Fruit fly (Drosophila melanogaster): Measurements from ENCODE around the gene CG6005.

Gene CG6005

dm6 chr3R:19001701-19002100 lies 22.1 kb downstream of the CG6005 start:
- TF ChIP-seq CG17801 (GFP tag; optimal IDR thresholded peaks at IDR 0.05; ENCODE audit: partially characterized antibody): no peak

dm6 chr3R:18999906-19000451 lies 23.9 kb downstream of the CG6005 start:
- no peak for TF ChIP-seq CG17801 (GFP tag; optimal IDR thresholded peaks at IDR 0.05; ENCODE audit: partially characterized antibody)

dm6 chr3R:18998370-18998769 lies 25.5 kb downstream of the CG6005 start:
- TF ChIP-seq CG17801 (GFP tag; optimal IDR thresholded peaks at IDR 0.05; ENCODE audit: partially characterized antibody): no peak

dm6 chr3R:18997388-18998287 lies 26.2 kb downstream of the CG6005 start:
- TF ChIP-seq CG17801 (GFP tag; optimal IDR thresholded peaks at IDR 0.05; ENCODE audit: partially characterized antibody): no peak

- no peak for TF ChIP-seq CG17801 (GFP tag; optimal IDR thresholded peaks at IDR 0.05; ENCODE audit: partially characterized antibody)
These were observed 28.1 kb downstream of the CG6005 start for dm6 chr3R:18995556-18996272.

- TF ChIP-seq CG17801 (GFP tag; optimal IDR thresholded peaks at IDR 0.05; ENCODE audit: partially characterized antibody): no peak
These were observed 30.7 kb downstream of the CG6005 start for dm6 chr3R:18993159-18993558.

dm6 chr3R:18991721-18992120 lies 32.1 kb downstream of the CG6005 start:
- no peak for TF ChIP-seq CG17801 (GFP tag; optimal IDR thresholded peaks at IDR 0.05; ENCODE audit: partially characterized antibody)

- TF ChIP-seq CG17801 (GFP tag; optimal IDR thresholded peaks at IDR 0.05; ENCODE audit: partially characterized antibody): no peak
These were observed 33.3 kb downstream of the CG6005 start for dm6 chr3R:18990514-18990913.

dm6 chr3R:18989819-18990137 lies 34.1 kb downstream of the CG6005 start:
- TF ChIP-seq CG17801 (GFP tag; optimal IDR thresholded peaks at IDR 0.05; ENCODE audit: partially characterized antibody): no peak

dm6 chr3R:18988957-18989818 lies 34.6 kb downstream of the CG6005 start:
- TF ChIP-seq CG17801 (GFP tag; optimal IDR thresholded peaks at IDR 0.05; ENCODE audit: partially characterized antibody): no peak

- TF ChIP-seq CG17801 (GFP tag; optimal IDR thresholded peaks at IDR 0.05; ENCODE audit: partially characterized antibody): no peak
These were observed 36.1 kb downstream of the CG6005 start for dm6 chr3R:18987428-18988416.

- no peak for TF ChIP-seq CG17801 (GFP tag; optimal IDR thresholded peaks at IDR 0.05; ENCODE audit: partially characterized antibody)
These were observed 37.5 kb downstream of the CG6005 start for dm6 chr3R:18986089-18986887.

- peak; percentile 81 for TF ChIP-seq CG17801 (GFP tag; optimal IDR thresholded peaks at IDR 0.05; ENCODE audit: partially characterized antibody)
These were observed 38.6 kb downstream of the CG6005 start for dm6 chr3R:18985114-18985785.
